Worm (Caenorhabditis elegans): ENCODE results near the gene zip-5.

The zip-5 gene

DNA sequence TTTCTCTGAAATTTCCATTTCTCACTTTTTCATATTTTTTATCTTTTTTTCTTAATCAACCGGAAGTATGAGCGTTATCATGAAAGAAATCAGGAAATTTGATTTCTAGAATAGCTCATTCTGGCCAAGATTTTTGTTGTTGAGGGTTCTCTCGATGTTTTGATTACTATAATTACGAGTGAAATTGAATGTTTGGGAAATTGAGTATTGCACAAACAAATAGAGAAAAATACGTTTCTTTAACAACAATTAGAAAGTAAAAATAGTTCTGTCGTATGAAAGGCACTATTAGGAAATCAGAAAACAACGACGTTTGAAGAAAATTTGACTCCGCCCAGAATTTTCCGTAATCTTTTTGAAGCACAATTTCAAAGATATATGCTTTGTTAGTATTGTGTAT, 35.1 kb downstream of the zip-5 start:
- TF ChIP-seq tbx-2 (tag; optimal IDR thresholded peaks at IDR 0.05), result no peak

DNA sequence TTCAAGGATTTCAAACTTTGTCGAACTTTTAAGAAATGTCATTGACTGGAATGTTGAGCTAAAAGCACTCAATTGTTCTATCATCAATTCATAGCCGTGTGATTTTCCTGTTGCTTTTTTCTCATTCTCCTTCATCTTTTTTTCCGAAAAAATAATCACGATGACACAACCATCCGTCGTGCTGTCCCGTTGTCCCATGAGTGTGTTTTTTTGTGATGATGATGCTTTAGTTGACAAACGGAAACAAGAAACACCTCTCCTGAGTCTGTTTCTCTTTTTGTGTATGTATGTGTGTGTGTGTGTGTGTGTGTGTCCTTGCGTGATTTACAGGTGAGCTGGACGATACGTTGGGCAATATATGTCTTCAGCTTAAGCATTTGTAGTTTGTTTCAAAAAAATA, 36.1 kb downstream of the zip-5 start:
- TF ChIP-seq ceh-16 (tag; optimal IDR thresholded peaks at IDR 0.05) (no peak), nhr-76 (tag; optimal IDR thresholded peaks at IDR 0.05) (no peak), egl-27 (tag; optimal IDR thresholded peaks at IDR 0.05) (no peak), ceh-82 (tag; optimal IDR thresholded peaks at IDR 0.05) (no peak), daf-12 (tag; optimal IDR thresholded peaks at IDR 0.05) (no peak), mdl-1 (tag; optimal IDR thresholded peaks at IDR 0.05) (no peak), nhr-28 (tag; optimal IDR thresholded peaks at IDR 0.05) (no peak), elt-1 (tag; optimal IDR thresholded peaks at IDR 0.05) (no peak), unc-62 (GFP tag; optimal IDR thresholded peaks at IDR 0.05) (no peak)

DNA sequence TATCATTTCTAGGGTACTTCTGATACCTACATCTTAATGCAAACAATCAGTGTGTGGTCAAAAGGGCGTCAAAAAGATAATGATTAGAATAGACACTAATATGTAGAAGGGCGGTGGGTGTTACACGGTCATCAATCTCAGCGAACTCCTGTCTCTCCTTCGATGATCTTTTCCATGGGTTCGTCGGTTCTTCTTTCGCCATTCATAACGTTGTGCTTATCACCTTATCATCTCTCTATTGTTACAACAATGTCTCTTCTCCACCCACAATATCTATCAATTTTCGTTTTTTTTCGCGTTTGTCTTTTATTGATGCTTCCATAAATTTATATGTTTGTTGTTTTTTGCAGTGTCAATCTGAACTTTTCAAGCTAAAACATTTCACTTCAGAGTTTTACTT, 37.1 kb downstream of the zip-5 start, which contains the start of gene ceh-79:
ceh-79 (plus strand) TSS at position 391 of the 400 bp plus-strand sequence.
- peak; percentile 57 for TF ChIP-seq elt-2 (tag; optimal IDR thresholded peaks at IDR 0.05)
- no peak for TF ChIP-seq nhr-28 (tag; optimal IDR thresholded peaks at IDR 0.05)

DNA sequence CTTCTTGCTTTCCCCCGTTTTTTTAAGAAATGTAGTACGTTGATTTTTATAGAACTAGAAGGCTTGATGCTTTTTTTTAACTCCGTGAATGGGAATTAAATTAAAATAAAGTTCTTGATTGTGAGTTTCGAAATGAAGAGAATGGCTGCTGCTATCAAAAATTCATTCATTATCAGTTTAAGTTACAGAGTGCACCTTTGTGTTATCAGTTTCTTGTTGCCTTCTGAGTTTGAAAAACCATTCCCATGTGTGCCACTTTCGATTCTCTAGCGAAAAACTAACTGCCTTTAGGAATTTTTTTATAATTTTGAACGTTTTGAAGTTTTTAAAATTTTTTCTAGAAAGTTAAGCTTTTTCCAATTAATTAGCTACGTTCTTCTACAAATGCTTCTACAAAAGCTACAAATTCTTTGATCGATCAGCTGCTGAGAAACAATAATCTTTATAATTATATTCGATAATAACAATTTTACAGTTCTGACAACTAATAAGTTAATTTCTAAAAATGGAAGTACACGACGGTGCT, 40.4 kb downstream of the zip-5 start, which contains the start of gene C26E1.2:
C26E1.2 (plus strand) TSS at position 476 of the 526 bp plus-strand sequence.
- TF ChIP-seq pqm-1 (tag; optimal IDR thresholded peaks at IDR 0.05) (peak; percentile 11), nhr-23 (tag; optimal IDR thresholded peaks at IDR 0.05) (no peak), nfya-1 (tag; optimal IDR thresholded peaks at IDR 0.05; ENCODE audit: insufficient read depth) (no peak), skn-1 (tag; optimal IDR thresholded peaks at IDR 0.05) (no peak), elt-2 (tag; optimal IDR thresholded peaks at IDR 0.05) (peak; percentile 83), nhr-67 (tag; optimal IDR thresholded peaks at IDR 0.05) (no peak), nhr-12 (tag; optimal IDR thresholded peaks at IDR 0.05) (no peak)

DNA sequence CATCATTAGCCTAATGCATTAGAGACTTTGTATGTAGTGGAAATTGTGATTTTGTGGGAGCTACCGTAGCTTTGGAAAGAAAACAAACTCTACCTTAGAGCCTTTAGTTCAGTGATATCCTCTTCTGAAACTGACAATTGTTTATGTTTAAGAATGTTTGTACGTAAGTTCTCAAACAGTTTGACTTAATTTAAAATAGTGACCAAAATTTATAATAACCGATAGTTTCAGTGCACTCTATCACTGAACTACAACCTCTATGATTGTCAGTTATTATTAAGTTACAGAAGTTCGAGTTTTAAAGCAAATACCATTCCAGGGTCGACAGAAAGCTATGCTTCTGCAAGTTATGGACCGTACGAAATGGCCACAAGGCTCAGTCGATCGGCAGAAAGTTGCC, 44.3 kb downstream of the zip-5 start, which contains the start of gene C50B6.1:
C50B6.1 (plus strand) TSS at position 301 of the 400 bp plus-strand sequence.
- TF ChIP-seq egl-27 (tag; optimal IDR thresholded peaks at IDR 0.05), result no peak
- no peak for TF ChIP-seq R02D3.7 (tag; optimal IDR thresholded peaks at IDR 0.05)
- no peak for TF ChIP-seq hmg-11 (tag; optimal IDR thresholded peaks at IDR 0.05)
- TF ChIP-seq ceh-28 (tag; optimal IDR thresholded peaks at IDR 0.05), result no peak
- no peak for TF ChIP-seq ceh-82 (tag; optimal IDR thresholded peaks at IDR 0.05)
- no peak for TF ChIP-seq ztf-11 (tag; optimal IDR thresholded peaks at IDR 0.05)
- TF ChIP-seq ztf-4 (tag; optimal IDR thresholded peaks at IDR 0.05), result no peak
- no peak for TF ChIP-seq nfya-1 (tag; optimal IDR thresholded peaks at IDR 0.05; ENCODE audit: insufficient read depth)

DNA sequence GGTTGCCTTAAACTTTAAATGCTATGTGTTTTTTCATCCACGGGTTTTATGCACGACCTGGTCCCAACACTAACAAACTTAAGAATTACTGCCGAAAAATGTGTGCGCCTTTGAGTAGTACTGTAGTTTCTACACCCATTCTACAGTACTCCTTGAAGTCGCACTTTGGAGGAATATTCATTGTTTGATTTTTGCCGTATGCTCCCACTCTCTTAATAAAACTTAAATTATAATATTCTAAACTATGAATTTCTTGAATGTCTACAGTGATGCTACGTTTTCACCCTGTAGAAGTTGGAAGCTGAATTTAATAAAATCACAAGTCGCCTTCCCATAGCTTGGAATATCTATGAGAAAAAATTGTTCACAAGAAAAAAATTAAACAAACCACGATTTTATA, 45.5 kb downstream of the zip-5 start:
- TF ChIP-seq sea-2 (GFP tag; optimal IDR thresholded peaks at IDR 0.05) (no peak), nhr-25 (tag; optimal IDR thresholded peaks at IDR 0.05) (no peak), ceh-82 (tag; optimal IDR thresholded peaks at IDR 0.05) (no peak), nhr-67 (tag; optimal IDR thresholded peaks at IDR 0.05) (no peak), ceh-28 (tag; optimal IDR thresholded peaks at IDR 0.05) (no peak), skn-1 (tag; optimal IDR thresholded peaks at IDR 0.05) (no peak), nhr-237 (tag; optimal IDR thresholded peaks at IDR 0.05) (no peak)

DNA sequence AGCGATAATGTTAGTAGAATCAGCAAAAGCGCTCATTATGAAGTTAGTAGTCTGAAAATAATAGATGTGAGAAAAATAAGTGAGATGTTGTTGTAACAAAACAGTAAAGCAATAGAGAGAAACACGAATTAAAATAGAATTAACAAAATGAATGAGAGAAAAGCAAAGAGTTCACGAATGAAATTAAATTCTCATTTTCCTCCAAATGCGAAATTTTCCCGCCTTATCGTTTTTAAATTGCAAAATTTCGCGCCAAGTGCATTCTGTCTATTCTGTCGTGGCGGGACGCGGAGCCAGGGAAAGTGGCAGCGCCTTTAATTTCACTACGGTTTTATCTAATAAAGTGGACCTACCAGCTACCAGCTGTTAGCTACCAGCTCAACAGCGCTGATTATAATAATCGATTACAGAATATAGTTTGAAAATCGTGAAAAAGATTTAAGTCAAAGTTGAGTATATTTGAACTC, 47.9 kb downstream of the zip-5 start, which contains the start of gene nasp-2:
nasp-2 (minus strand) TSS at position 51 of the 467 bp plus-strand sequence.
- TF ChIP-seq lin-15B (tag; optimal IDR thresholded peaks at IDR 0.05) (peak; percentile 44), nhr-43 (tag; optimal IDR thresholded peaks at IDR 0.05; ENCODE audit: poor library complexity, severe bottlenecking) (peak; percentile 3), nhr-76 (tag; optimal IDR thresholded peaks at IDR 0.05) (no peak), ceh-82 (tag; optimal IDR thresholded peaks at IDR 0.05) (no peak), pha-4 (tag; optimal IDR thresholded peaks at IDR 0.05) (peak; percentile 37), elt-2 (tag; optimal IDR thresholded peaks at IDR 0.05) (peak; percentile 20), pqm-1 (tag; optimal IDR thresholded peaks at IDR 0.05) (no peak)
